Worm (Caenorhabditis elegans) whole organism, L4 larva: ENCODE results near the gene K09C6.3.
"Not testable (repeated sequence)": the region's sequence is repeated elsewhere in the genome, so short reads cannot be mapped to it uniquely, and the experiment has no call there.

Source experiments
- F44E2.7 ChIP-seq: fragments of 200-800 bp; sonication (Bioruptor generic); IDR thresholded peaks from 2 replicates; pipeline ENCODE4 v2.1.2; 2022; ENCODE audit warnings: missing genetic modification characterization, missing compliant biosample characterization
- ZK546.5 ChIP-seq, 2 experiments: sonication (generic microtip); optimal IDR thresholded peaks; 2 replicates each; lab custom pipeline; 2017; ENCODE audit warnings: missing biosample characterization in 2 of 2, missing genetic modification characterization in 2 of 2
- aha-1 ChIP-seq: fragments of 150-350 bp; peaks from one replicate; lab custom pipeline; 2014; ENCODE audit warnings: missing biosample characterization, missing genetic modification characterization
- ceh-28 ChIP-seq: fragments of 150-350 bp; optimal IDR thresholded peaks from 2 replicates; lab custom pipeline; 2014; ENCODE audit warnings: missing biosample characterization, missing genetic modification reagents, missing genetic modification characterization
- ceh-44 ChIP-seq: fragments of 200-800 bp; sonication (Bioruptor generic); IDR thresholded peaks from 2 replicates; pipeline ENCODE4 v1.3.6; 2022; ENCODE audit warnings: missing genetic modification reagents, missing genetic modification characterization, missing compliant biosample characterization
- ceh-82 ChIP-seq: sonication (generic microtip); optimal IDR thresholded peaks from 2 replicates; lab custom pipeline; 2017; ENCODE audit warnings: missing biosample characterization, missing genetic modification characterization
- dpl-1 ChIP-seq: fragments of 150-350 bp; optimal IDR thresholded peaks from 2 replicates; lab custom pipeline; 2014; ENCODE audit warnings: missing biosample characterization, missing genetic modification reagents, missing genetic modification characterization
- egl-27 ChIP-seq: sonication (generic microtip); optimal IDR thresholded peaks from 3 replicates; lab custom pipeline; 2017; ENCODE audit warnings: missing biosample characterization, missing genetic modification reagents, missing genetic modification characterization
- fos-1 ChIP-seq: fragments of 150-350 bp; optimal IDR thresholded peaks from 2 replicates; lab custom pipeline; 2014; ENCODE audit warnings: missing biosample characterization, missing genetic modification characterization
- hmg-1.1 ChIP-seq: fragments of 200-800 bp; sonication (Bioruptor generic); IDR thresholded peaks from 2 replicates; pipeline ENCODE4 v1.3.6; 2022; ENCODE audit warnings: missing genetic modification reagents, missing genetic modification characterization, missing compliant biosample characterization
- lin-39 ChIP-seq: fragments of 150-350 bp; optimal IDR thresholded peaks from 2 replicates; lab custom pipeline; 2014; ENCODE audit warnings: missing biosample characterization, missing genetic modification reagents, missing genetic modification characterization
- lir-3 ChIP-seq: sonication (generic microtip); optimal IDR thresholded peaks from 2 replicates; lab custom pipeline; 2016; ENCODE audit warnings: mild to moderate bottlenecking, missing genetic modification characterization, missing compliant biosample characterization
- madf-5 ChIP-seq, 2 experiments: fragments of 200-800 bp; sonication (Bioruptor generic); IDR thresholded peaks; 2 replicates each; pipeline ENCODE4 v1.3.6; 2022; ENCODE audit warnings: missing compliant biosample characterization in 2 of 2, missing genetic modification characterization in 2 of 2
- nhr-10 ChIP-seq: fragments of 150-350 bp; optimal IDR thresholded peaks from 2 replicates; lab custom pipeline; 2014; ENCODE audit warnings: missing biosample characterization, missing genetic modification characterization
- snpc-4 ChIP-seq: fragments of 150-350 bp; optimal IDR thresholded peaks from 2 replicates; lab custom pipeline; 2014; ENCODE audit warnings: missing biosample characterization, missing genetic modification characterization
- unc-130 ChIP-seq: sonication (generic microtip); optimal IDR thresholded peaks from 2 replicates; lab custom pipeline; 2016; ENCODE audit warnings: missing genetic modification reagents, missing genetic modification characterization, missing compliant biosample characterization
- zfp-3 ChIP-seq: fragments of 200-800 bp; sonication (Bioruptor generic); conservative IDR thresholded peaks from 2 replicates; pipeline ENCODE4 v1.3.6; 2022; ENCODE audit warnings: missing genetic modification reagents, missing genetic modification characterization, missing compliant biosample characterization

K09C6.3 gene

DNA sequence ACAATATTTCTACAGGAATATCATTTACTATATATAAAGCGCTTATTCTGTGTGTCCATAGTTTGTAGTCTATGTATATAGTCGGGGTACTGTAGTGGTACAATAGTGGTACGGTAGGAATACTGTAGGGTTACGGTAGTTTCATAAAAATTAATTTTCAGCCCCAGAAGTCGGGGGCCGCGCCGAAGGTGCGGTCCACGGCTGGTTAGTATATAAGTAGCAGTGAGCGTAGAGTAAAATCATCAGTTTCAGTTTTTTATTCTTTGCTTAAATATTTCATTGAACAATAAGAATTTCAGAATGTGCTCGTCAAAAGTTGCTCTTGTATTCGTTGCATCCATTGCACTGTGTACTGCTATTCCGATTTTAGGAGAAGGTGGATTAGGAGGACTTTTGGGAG lies 38.6 kb downstream of the K09C6.3 start, which contains the start of gene srlf-22:
srlf-22 (plus strand) TSS at position 301 of the 400 bp plus-strand sequence.
- not testable (repeated sequence) for TF ChIP-seq zfp-3 (GFP tag; lab: Robert Waterston, UW); ceh-82; ZK546.5 (tag; optimal IDR thresholded peaks at IDR 0.05; lab: Kevin White, UChicago)

DNA sequence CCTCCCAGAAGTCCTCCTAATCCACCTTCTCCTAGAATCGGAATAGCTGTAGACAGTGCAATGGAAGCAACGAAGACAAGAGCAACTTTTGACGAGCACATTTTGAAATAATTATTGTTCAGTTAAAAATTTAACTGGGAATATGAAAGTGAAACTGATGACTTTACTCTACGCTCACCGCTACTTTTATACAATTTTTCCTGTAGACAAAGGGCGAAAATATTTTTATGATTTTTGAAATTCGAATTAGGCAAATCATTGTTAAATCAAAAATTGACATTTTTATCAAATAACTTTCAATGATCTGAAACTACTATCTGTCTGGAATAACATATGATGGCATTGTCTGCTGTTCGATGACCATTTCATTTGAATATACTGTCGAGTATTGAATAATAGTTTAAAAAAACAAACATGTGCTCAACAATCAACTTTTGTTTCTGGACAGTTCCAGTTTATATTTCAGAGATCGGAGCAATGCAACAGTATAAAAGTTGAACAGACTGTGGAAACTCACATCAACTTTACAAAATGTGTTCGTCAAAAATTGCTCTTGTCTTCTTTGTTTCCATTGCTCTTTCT lies 41.2 kb downstream of the K09C6.3 start, which contains the start of the genes srlf-23 and srlf-20:
srlf-23 (minus strand) TSS at position 101 of the 582 bp plus-strand sequence.
srlf-20 (plus strand) TSS at position 532 of the 582 bp plus-strand sequence.
- TF ChIP-seq hmg-1.1 (GFP tag; lab: Robert Waterston, UW) (no peak), unc-130 (GFP tag; lab: Kevin White, UChicago) (no peak), nhr-10 (tag; lab: Kevin White, UChicago) (no peak), F44E2.7 (no peak), dpl-1 (no peak), ceh-28 (tag; lab: Kevin White, UChicago) (no peak), fos-1 (no peak), snpc-4 (tag; lab: Kevin White, UChicago) (no peak), egl-27 (tag; lab: Kevin White, UChicago) (no peak), lin-39 (tag; lab: Kevin White, UChicago) (no peak), madf-5 (GFP tag; IDR thresholded peaks at IDR 0.05; lab: Robert Waterston, UW) (no peak), lir-3 (tag; lab: Kevin White, UChicago) (no peak)
- TF ChIP-seq, all 104 proteins: peak for 0

DNA sequence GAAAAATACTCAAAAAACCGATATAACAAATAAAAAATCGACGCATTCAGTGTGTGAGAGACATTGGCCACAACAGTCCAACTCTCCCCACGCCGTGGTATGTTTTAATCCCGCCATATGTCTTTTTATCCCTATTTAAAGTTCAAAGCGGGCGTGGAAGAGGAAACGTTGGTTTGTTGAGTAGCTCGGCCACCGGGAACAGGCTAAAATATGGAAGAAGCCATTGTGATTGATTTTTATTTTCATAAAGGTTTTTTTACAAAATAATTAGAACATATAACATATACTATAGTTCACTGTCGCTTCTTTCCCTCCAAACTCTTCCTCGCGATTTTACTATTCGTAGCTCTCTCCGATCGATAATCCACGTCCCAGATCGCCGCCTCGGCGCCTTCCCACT lies 46.8 kb downstream of the K09C6.3 start, which contains the start of gene nas-32:
nas-32 (minus strand) TSS at position 101 of the 400 bp plus-strand sequence.
- TF ChIP-seq aha-1: peak; percentile 30
- TF ChIP-seq ceh-44 (GFP tag; lab: Robert Waterston, UW): no peak
